Worm (Caenorhabditis elegans): ENCODE results near the gene F58E6.6.

Gene F58E6.6

ce11 chrV:9730743-9731706, 21.8 kb downstream of the F58E6.6 start (continued):
- TF ChIP-seq F44E2.7 (GFP tag; IDR thresholded peaks at IDR 0.05) (no peak), aha-1 (tag) (peak; percentile 100), attf-4 (tag; optimal IDR thresholded peaks at IDR 0.05) (no peak), mxl-3 (GFP tag; optimal IDR thresholded peaks at IDR 0.05) (peak; percentile 99), snpc-1.2 (GFP tag; IDR thresholded peaks at IDR 0.05) (no peak), pqm-1 (tag; optimal IDR thresholded peaks at IDR 0.05) (peak; percentile 97), lsy-2 (tag; optimal IDR thresholded peaks at IDR 0.05) (peak; percentile 95 to 98), Y75B8A.6 (GFP tag; IDR thresholded peaks at IDR 0.05) (no peak; the same call in 1 of the 2 replicates), mxl-2 (GFP tag; conservative IDR thresholded peaks at IDR 0.05) (0 out of 2 replicates have a peak, but pooled peaks have one; percentile 61), mes-2 (tag; optimal IDR thresholded peaks at IDR 0.05; ENCODE audit: poor library complexity, severe bottlenecking) (peak; percentile 63), fos-1 (tag; optimal IDR thresholded peaks at IDR 0.05) (peak; percentile 29), aly-2 (tag; optimal IDR thresholded peaks at IDR 0.05) (no peak), ces-1 (GFP tag; optimal IDR thresholded peaks at IDR 0.05) (peak; percentile 41), lin-15B (tag; optimal IDR thresholded peaks at IDR 0.05) (no peak), set-16 (GFP tag; IDR thresholded peaks at IDR 0.05) (peak; percentile 94), tra-1 (GFP tag; IDR thresholded peaks at IDR 0.05) (peak; percentile 83), ZK337.2 (GFP tag; IDR thresholded peaks at IDR 0.05) (no peak), nhr-237 (tag; optimal IDR thresholded peaks at IDR 0.05) (peak; percentile 29), Y5F2A.4 (GFP tag; optimal IDR thresholded peaks at IDR 0.05) (peak; percentile 4), dmd-6 (GFP tag; IDR thresholded peaks at IDR 0.05) (peak; percentile 93), nhr-102 (tag; optimal IDR thresholded peaks at IDR 0.05) (peak; percentile 74), Y105C5A.15 (GFP tag; IDR thresholded peaks at IDR 0.05) (no peak), nhr-76 (tag; optimal IDR thresholded peaks at IDR 0.05) (peak; percentile 48), madf-5 (GFP tag; IDR thresholded peaks at IDR 0.05) (0 out of 4 replicates have a peak, but pooled peaks of 1 of the 2 experiments have one; percentile 1), lin-38 (GFP tag; IDR thresholded peaks at IDR 0.05) (peak; percentile 68), mdl-1 (tag; optimal IDR thresholded peaks at IDR 0.05) (peak; percentile 96 to 98), zag-1 (tag; optimal IDR thresholded peaks at IDR 0.05) (peak; percentile 35), T20F7.1 (GFP tag; optimal IDR thresholded peaks at IDR 0.05) (peak; percentile 82), mdt-29 (GFP tag; IDR thresholded peaks at IDR 0.05) (peak; percentile 30; the same call in 1 of the 2 replicates), dve-1 (tag; optimal IDR thresholded peaks at IDR 0.05; ENCODE audit: insufficient read depth) (peak; percentile 96), ceh-44 (GFP tag; IDR thresholded peaks at IDR 0.05) (peak; percentile 84; the same call in 1 of the 2 replicates), fkh-10 (GFP tag; optimal IDR thresholded peaks at IDR 0.05) (peak; percentile 89), pha-4 (GFP tag; IDR thresholded peaks at IDR 0.05) (peak; percentile 83), pha-4 (tag; optimal IDR thresholded peaks at IDR 0.05) (peak; percentile 70), lin-13 (GFP tag; optimal IDR thresholded peaks at IDR 0.05) (peak; percentile 83), nhr-10 (tag; optimal IDR thresholded peaks at IDR 0.05) (peak; percentile 95), unc-39 (tag; optimal IDR thresholded peaks at IDR 0.05) (no peak), spr-1 (tag; optimal IDR thresholded peaks at IDR 0.05) (peak; percentile 89), T26A8.4 (GFP tag; IDR thresholded peaks at IDR 0.05) (peak; percentile 86), nhr-41 (GFP tag; IDR thresholded peaks at IDR 0.05) (no peak), F26F4.8 (GFP tag; conservative IDR thresholded peaks at IDR 0.05) (no peak), madf-9 (GFP tag; conservative IDR thresholded peaks at IDR 0.05) (peak; percentile 70), F10B5.3 (tag; optimal IDR thresholded peaks at IDR 0.05) (peak; percentile 65), skn-1 (tag; optimal IDR thresholded peaks at IDR 0.05) (no peak), nhr-6 (tag; optimal IDR thresholded peaks at IDR 0.05) (peak; percentile 78), ztf-11 (tag; optimal IDR thresholded peaks at IDR 0.05) (no peak), zip-2 (tag; optimal IDR thresholded peaks at IDR 0.05) (no peak), ztf-7 (tag; optimal IDR thresholded peaks at IDR 0.05) (peak; percentile 42), egl-27 (tag; optimal IDR thresholded peaks at IDR 0.05) (no peak), php-3 (GFP tag; IDR thresholded peaks at IDR 0.05) (peak; percentile 47; the same call in 1 of the 2 replicates)

Measured in whole organism, L4 larva.